Worm (Caenorhabditis elegans) whole organism, dauer: Measurements from ENCODE around the gene chil-19.
"Not testable (repeated sequence)": the region's sequence is repeated elsewhere in the genome, so short reads cannot be mapped to it uniquely, and the experiment has no call there.

ENCODE experiments used
- unc-62 ChIP-seq: sonication (generic microtip); optimal IDR thresholded peaks from 2 replicates; lab custom pipeline; 2017; ENCODE audit warnings: missing biosample characterization, missing genetic modification reagents, missing genetic modification characterization

Gene chil-19

DNA sequence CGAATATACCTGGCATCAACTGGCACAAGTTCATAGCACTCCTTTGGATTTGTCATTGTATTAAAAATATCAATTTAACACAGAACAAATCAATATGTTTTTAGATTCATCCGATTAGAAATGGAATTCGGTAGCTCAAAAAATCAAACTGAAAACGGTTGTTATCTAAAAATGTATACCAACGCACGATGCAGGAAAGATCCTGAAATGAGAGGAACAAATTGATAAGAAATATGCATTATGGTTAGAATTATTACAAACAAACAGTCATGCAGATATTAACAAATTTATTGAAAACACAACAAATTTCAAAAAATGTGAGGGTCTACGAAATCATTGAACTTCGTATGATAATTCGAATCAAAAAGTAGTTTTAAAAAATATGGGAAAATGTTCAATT is 15.8 kb upstream of the chil-19 start, which contains the start of gene T19H5.6:
Gene T19H5.6 (minus strand): TSS at position 195 of the 400 bp plus-strand sequence.
- no peak for TF ChIP-seq unc-62 (GFP tag; lab: Kevin White, UChicago)

DNA sequence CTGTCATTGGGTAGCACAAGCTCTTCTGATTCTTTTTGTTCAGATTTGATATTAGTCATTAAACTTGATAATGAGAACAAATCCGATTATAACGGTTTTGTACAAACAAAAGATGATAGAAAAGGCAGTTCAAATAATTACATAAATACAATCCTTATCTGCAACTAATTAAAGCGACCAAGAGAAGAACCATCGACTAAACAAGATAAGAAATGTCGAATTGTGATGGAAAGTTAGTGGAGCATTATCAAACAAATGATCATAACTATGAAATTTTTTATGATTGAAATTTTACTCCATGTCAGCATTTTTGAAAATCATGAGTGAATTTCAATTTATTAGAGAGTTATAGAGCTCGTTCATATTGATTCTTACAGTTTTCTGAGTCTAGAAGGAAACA is 14.2 kb upstream of the chil-19 start, which contains the start of gene chil-23:
Gene chil-23 (minus strand): TSS at position 198 of the 400 bp plus-strand sequence.
- TF ChIP-seq unc-62 (GFP tag; lab: Kevin White, UChicago): no peak

DNA sequence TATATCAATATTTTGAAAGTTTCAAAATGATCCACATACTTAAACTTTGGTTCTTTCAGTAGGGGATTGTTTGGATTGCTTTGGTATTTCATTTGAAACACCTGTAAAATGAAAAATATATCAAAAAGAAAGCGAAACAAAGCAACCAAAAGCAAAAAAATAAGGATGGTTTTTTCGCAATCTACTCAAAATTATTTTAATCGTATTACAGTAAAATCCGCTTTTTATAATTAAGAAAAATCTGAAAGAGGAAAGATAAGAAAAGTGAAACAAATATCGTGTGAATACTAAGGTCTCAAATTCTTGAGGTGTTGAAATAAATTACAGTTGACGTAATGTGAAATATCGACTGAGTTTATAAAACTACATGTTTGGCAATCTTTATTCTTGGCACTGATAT is 11.9 kb upstream of the chil-19 start, which contains the start of gene chil-22:
Gene chil-22 (minus strand): TSS at position 101 of the 400 bp plus-strand sequence.
- no peak for TF ChIP-seq unc-62 (GFP tag; lab: Kevin White, UChicago)

DNA sequence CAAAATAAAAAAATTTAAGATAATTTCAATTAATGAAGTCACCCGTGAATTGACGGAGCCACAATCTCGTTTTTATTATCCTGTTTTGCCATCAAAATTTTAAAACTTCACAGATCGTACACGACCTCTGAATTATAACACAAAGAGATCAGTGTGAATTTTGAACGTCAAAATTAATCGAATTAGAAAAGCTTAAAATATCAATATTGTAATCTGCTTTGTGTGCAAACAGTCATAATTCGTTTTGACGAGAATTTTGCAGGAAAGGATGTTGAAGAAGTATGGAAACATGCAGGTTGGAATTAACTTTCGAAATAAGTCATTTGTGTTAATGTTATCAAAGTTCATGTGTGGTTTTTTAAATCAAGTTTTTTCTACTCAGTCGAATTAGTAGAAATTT is 7.7 kb upstream of the chil-19 start, which contains the start of gene chil-21:
Gene chil-21 (minus strand): TSS at position 101 of the 400 bp plus-strand sequence.
- not testable (repeated sequence) for TF ChIP-seq unc-62 (GFP tag; lab: Kevin White, UChicago)

DNA sequence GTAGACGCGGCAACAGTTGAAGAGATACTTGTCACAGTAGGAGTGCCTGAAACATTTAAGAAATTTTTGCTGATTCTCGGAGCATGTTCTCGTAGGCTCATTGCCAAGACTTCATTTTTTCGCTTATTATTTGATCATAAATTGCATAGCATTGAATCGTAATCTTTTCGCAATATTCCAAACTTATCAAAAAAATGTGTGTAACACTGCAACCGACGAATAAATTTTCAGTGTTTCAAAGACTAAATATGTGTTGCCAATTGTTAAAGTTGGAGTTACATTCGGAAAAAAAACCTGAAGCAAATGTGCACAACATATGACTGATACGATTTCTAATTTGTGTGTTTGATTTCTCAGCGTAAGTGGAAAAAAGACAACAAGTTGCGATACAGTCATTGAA is 5.3 kb upstream of the chil-19 start, which contains the start of gene R09D1.14:
Gene R09D1.14 (minus strand): TSS at position 101 of the 400 bp plus-strand sequence.
- not testable (repeated sequence) for TF ChIP-seq unc-62 (GFP tag; lab: Kevin White, UChicago)

DNA sequence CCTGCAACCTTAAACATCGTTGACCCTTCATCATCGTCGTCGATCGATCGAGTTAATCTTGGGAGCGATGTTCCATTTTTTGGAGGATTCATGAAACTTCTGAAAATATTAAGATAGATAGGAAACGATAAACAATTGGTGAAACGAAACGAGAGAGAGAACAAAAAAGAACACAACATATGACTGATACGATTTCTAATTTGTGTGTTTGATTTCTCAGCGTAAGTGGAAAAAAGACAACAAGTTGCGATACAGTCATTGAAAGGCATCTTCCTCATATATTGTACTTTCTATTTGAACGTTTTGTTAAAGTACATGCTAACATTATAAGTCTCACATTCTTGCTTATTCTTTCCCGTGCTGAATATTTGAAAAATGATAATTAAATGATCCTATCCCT is 2.0 kb downstream of the chil-19 start, which contains the start of gene R09D1.12:
Gene R09D1.12 (minus strand): TSS at position 101 of the 400 bp plus-strand sequence.
- TF ChIP-seq unc-62 (GFP tag; lab: Kevin White, UChicago): not testable (repeated sequence)

DNA sequence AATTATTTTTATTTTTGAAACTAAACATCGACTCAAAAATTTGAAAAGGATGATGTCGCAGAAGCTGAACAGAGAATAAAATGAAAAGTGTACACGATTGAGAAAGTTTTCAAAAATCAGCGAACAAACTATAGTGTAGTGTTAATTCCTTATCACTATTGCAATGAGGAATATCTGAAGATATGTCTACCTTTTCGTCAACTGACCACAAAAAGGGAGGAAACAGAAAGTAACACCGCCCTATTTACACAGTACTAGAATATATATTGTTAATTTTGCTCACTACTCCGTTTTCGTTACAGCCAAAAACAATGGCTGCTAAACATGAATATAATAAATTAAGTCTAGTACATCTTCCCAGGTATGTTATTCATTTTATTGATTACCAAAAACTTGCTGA is 6.2 kb downstream of the chil-19 start, which contains the start of gene chil-18:
Gene chil-18 (plus strand): TSS at position 301 of the 400 bp plus-strand sequence.
- TF ChIP-seq unc-62 (GFP tag; lab: Kevin White, UChicago): no peak

DNA sequence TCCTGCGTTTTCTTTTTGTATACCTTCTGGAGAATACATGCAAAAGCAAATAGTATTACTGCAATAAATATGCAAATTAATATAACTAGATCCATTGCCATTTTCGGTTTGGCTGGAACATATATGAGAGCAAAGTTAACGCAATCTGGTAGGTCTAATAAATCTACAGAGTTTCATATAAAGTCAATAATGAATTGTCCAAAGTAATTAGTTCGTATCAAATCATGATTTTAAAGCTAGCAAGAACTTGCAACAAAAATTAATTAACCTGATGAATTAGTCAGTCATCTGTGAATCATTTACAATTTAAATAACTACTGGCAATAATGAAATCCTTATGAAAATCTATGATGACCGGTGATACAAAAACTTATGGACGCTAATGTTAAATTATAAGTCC is 8.8 kb downstream of the chil-19 start, which contains the start of gene R09D1.13:
Gene R09D1.13 (minus strand): TSS at position 101 of the 400 bp plus-strand sequence.
- TF ChIP-seq unc-62 (GFP tag; lab: Kevin White, UChicago): no peak

DNA sequence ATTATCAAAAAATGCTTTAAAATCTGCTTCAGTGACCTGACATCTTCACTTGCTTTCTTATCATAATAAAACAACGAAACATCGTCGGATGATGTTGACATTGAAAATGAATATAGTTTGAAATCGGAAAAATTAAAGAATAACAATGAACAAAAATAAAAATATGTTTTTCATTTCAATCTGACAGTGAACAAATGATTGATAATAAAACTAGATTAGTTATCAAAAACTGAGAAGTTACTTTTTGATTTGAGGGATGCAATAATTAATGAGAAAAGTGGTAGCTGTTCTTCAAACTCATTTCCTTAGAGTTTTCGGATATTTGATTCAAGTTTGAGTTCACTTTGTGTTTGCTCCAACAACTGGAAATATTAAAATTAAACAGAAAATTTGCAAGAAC is 10.7 kb downstream of the chil-19 start, which contains the start of gene chil-15:
Gene chil-15 (minus strand): TSS at position 101 of the 400 bp plus-strand sequence.
- no peak for TF ChIP-seq unc-62 (GFP tag; lab: Kevin White, UChicago)

DNA sequence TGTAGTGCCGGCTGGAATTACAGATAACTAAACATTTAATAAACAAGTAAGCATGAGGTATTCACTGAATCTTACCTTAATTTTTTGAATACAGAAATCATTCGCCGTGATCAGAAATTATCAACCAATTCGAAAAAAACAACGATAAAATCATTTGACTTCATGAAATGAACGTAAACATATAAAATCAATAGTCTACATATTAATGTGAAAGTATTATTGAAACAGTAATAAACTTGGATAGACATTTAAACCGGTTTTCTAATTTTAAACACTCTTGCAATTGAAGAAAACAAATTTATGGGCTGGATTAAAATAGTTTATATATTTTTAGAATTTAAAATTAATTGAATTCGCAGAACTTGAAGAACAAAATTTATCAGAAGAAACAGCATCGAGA is 12.4 kb downstream of the chil-19 start, which contains the start of gene chil-16:
Gene chil-16 (minus strand): TSS at position 101 of the 400 bp plus-strand sequence.
- TF ChIP-seq unc-62 (GFP tag; lab: Kevin White, UChicago): no peak

DNA sequence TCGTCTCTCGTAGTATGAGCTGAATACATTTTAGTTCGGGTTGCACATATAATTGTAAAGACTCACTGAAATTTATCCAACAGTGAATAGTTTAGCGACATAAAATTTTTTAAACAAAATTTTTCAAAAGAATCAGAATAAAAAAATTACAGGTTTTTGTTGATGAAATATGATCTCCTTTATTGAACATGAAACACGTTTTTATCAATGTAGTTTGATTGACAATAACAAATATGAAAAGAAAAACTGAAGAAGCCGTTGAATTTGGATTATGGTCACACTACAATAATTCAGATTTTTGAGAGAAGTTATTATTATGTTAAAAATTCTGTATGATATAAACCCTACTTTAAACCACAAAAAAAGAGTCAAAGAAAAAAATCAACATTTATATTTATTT is 14.1 kb downstream of the chil-19 start, which contains the start of gene chil-17:
Gene chil-17 (minus strand): TSS at position 101 of the 400 bp plus-strand sequence.
- no peak for TF ChIP-seq unc-62 (GFP tag; lab: Kevin White, UChicago)

DNA sequence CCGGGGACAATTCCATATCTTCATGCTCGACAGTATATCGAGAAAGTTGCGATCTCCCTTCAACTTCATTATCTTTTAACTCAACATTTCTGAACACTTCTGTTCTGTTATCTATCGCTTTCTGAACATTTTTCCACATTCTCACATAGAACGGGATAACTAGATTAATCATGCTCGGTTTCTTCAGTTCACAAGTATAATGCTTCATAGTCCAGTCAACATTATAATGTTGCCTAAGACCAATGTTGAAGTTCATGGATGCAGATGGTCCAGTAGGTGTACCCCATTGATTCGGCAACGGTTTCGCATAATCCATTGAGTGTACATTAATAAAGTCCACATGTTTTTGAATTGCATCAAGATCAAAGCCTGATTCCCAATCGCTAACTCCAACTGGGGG is 15.4 kb downstream of the chil-19 start:
- no peak for TF ChIP-seq unc-62 (GFP tag; lab: Kevin White, UChicago)

DNA sequence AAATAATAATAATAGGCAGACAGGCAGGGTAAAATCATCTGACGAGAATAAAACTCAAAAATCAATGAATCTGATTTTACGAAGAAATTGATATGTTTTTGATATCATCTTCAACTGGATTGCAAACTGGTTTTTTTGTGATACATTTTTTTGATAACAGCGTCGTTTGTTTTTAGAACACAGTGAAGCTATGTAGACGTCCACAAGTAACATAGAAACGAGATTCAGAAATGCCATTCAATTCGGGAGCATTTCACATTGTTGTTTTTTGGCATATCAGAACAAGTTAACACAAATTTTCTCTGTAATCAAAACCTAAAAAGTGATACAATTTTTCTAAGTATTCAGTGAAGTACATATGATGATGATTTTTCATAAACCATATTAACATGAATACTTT is 16.0 kb downstream of the chil-19 start, which contains the start of gene chil-13:
Gene chil-13 (minus strand): TSS at position 101 of the 400 bp plus-strand sequence.
- no peak for TF ChIP-seq unc-62 (GFP tag; lab: Kevin White, UChicago)

DNA sequence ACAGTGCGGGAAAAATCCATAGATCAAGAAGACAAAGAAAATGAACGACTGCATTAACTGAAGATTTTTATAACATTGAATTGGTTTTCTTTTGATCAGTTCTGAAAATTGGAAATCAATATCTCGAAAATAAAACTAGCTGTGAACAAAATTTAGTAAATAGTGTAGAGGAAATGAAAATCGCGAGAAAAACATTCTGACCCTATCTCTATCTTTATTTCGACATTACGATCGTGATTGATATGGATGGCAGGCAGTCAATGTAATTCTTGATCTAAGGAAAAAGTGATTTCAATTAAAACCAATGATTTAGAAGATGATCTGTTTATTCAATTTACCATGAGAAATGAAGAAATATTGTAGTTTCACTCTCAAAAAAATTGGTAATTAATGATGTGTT is 18.2 kb downstream of the chil-19 start, which contains the start of gene kin-16:
Gene kin-16 (minus strand): TSS at position 101 of the 400 bp plus-strand sequence.
- TF ChIP-seq unc-62 (GFP tag; lab: Kevin White, UChicago): no peak

DNA sequence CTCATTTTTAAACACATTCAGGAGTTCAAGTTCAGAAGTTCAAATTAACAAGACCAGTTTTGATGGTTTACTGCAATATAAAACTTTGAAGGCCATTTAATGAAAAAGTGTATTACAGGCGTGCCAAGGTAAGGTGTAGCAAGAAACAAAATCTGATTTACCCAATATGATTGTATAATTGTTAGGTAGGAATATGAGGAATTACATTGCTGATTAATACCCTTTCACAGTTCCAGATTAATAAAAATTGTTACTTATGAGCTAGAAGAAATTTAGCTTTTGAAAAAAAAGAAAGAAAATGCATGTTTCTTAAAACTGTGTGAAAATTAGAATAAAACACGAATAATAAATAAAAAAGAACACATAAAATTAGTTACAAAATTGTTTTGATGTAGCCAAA is 20.6 kb downstream of the chil-19 start, which contains the start of gene kin-15:
Gene kin-15 (minus strand): TSS at position 101 of the 400 bp plus-strand sequence.
- no peak for TF ChIP-seq unc-62 (GFP tag; lab: Kevin White, UChicago)

DNA sequence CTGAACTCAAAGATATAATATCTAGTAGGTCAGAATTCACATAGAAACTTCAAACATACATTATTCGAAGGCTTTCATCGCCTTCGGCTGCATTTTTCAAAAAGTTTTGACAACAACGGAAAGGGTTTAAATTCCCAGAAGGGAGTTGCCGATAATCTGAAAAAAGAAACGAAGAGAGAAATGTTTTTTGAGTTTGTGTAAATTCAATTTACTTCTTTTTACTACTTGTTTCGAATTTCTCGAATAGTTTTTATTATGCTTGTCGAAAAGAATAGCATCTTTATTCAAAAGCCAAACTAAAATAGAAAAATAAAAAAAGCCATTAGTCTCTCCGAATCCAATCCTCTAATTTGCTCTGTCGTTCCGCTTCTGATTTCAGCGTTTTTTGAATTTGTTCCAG is 23.1 kb downstream of the chil-19 start:
- no peak for TF ChIP-seq unc-62 (GFP tag; lab: Kevin White, UChicago)
